Fruit fly (Drosophila melanogaster) whole organism: ENCODE results near the gene side-VI.

Source experiments
- psq ChIP-seq: fragments of >200 bp; optimal IDR thresholded peaks from 2 replicates; lab custom pipeline; 2017
- usp ChIP-seq: fragments of >200 bp; optimal IDR thresholded peaks from 2 replicates; lab custom pipeline; 2017; ENCODE audit warnings: missing biosample characterization, missing genetic modification characterization, mixed read lengths

DNA sequence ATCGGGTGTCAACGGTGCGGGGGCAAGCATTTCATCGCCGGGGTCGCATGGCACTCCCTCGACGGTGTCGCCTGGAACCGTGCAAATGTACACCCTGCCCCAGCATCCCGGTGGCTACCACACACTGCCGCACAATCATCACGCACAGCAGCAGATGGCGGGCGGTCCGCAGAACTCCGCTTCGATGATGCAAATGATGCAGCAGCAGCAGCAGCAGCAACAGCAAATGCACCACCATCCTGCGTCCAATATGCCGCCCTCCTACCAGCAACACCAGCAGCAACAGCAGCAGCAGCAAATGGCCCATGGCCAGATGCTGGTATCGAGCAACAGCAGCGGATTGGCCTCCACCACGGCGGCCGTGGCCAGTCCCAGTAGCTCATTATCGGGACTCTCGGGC is 75.5 kb downstream of the side-VI start:
- TF ChIP-seq psq (lab: Kevin White, UChicago) (no peak), usp (GFP tag; lab: Kevin White, UChicago) (no peak)
